Worm (Caenorhabditis elegans) whole organism, L3 larva: Measurements from ENCODE around the gene K02E11.3.

Experiments used
- ZK546.5 ChIP-seq: sonication (generic microtip); optimal IDR thresholded peaks from 2 replicates; lab custom pipeline; 2017; ENCODE audit warnings: missing biosample characterization, missing genetic modification characterization
- egl-27 ChIP-seq: sonication (generic microtip); optimal IDR thresholded peaks from 4 replicates; lab custom pipeline; 2017; ENCODE audit warnings: missing biosample characterization, missing genetic modification reagents, missing genetic modification characterization
- nhr-12 ChIP-seq: fragments of 150-350 bp; optimal IDR thresholded peaks from 2 replicates; lab custom pipeline; 2014; ENCODE audit warnings: missing biosample characterization, missing genetic modification characterization
- nhr-237 ChIP-seq: fragments of 150-350 bp; optimal IDR thresholded peaks from 2 replicates; lab custom pipeline; 2014; ENCODE audit warnings: missing biosample characterization, missing genetic modification characterization
- nhr-28 ChIP-seq: fragments of 150-350 bp; optimal IDR thresholded peaks from 2 replicates; lab custom pipeline; 2014; ENCODE audit warnings: missing biosample characterization, missing genetic modification characterization
- pha-4 ChIP-seq: fragments of 150-350 bp; optimal IDR thresholded peaks from 2 replicates; lab custom pipeline; 2014; ENCODE audit warnings: missing biosample characterization, missing genetic modification reagents, missing genetic modification characterization

DNA sequence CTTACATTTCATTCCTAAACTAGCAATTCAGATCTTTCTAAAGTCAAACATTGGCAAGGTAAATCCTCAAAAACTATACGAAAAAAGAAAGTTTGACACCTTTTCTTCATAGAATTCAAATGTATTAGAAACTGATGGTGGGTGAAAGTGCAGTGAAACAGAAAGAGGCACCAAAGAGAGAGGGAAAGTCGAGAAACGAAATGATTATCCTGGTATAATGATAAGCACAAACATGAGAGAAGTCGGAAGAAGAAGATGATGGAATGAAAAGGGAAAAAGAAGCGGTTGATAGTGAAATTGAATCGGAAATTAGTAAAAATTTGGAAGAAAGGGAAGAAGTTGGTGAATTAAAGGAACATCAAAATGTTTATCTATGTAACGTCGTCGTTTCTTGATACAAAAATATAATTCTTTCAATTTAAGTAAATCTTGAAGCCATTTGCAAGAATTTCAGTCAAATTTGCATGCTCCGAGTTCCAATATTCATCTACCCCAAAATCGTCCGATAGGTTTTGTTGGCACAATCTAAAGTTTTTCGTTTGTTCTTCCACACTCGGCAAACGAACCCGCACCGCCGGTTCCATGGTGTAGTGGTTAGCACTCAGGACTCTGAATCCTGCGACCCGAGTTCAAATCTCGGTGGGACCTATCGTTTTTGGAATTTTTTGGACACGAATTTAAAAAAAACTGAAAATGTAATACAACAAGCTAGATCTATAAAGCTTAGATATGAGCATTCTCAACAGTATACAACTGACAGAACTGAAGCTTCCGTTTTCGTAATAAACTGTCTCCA lies 15.7 kb downstream of the K02E11.3 start:
- TF ChIP-seq egl-27 (tag; lab: Kevin White, UChicago): no peak
- TF ChIP-seq nhr-28 (tag; lab: Kevin White, UChicago): no peak
- no peak for TF ChIP-seq pha-4 (tag; lab: Kevin White, UChicago)
- TF ChIP-seq nhr-237 (tag; lab: Kevin White, UChicago): no peak
- TF ChIP-seq nhr-12: no peak
- no peak for TF ChIP-seq ZK546.5
